Fruit fly (Drosophila melanogaster) Kc167 (cell line): Measurements from ENCODE around the gene Cyp4g15.

Source experiments
- Myc ChIP-seq: fragments of >200 bp; optimal IDR thresholded peaks from 2 replicates; lab custom pipeline; 2017; ENCODE audit warnings: missing external identifiers
- Sin3A ChIP-seq: fragments of >200 bp; optimal IDR thresholded peaks from 2 replicates; lab custom pipeline; 2018; ENCODE audit warnings: missing external identifiers
- h ChIP-seq: fragments of >200 bp; optimal IDR thresholded peaks from 3 replicates; lab custom pipeline; 2018; ENCODE audit warnings: missing external identifiers

- TF ChIP-seq h (lab: Kevin White, UChicago) (no peak), Myc (lab: Kevin White, UChicago) (no peak), Sin3A (lab: Kevin White, UChicago) (no peak)
These were observed 6.4 kb downstream of the Cyp4g15 start, which contains the start of gene Uba5 for dm6 chrX:11483297-11483696.
